Fruit fly (Drosophila melanogaster) whole organism, pupa: ENCODE data around the gene heix.

Experiments
- CG10348 ChIP-seq: fragments of 200-800 bp; sonication (Bioruptor generic); IDR thresholded peaks from 2 replicates; pipeline ENCODE4 v1.3.6; 2022; ENCODE audit warnings: missing biosample characterization, missing genetic modification characterization
- CG12605 ChIP-seq: fragments of 200-800 bp; sonication (Bioruptor generic); IDR thresholded peaks from 2 replicates; pipeline ENCODE4 v1.3.6; 2022; ENCODE audit warnings: missing biosample characterization, missing genetic modification characterization
- CG14655 ChIP-seq: fragments of 200-800 bp; sonication (Bioruptor generic); optimal IDR thresholded peaks from 3 replicates; lab custom pipeline; 2017; ENCODE audit warnings: mild to moderate bottlenecking, missing biosample characterization, missing genetic modification reagents, missing genetic modification characterization
- CG15710 ChIP-seq: fragments of 200-800 bp; sonication (Bioruptor generic); optimal IDR thresholded peaks from 2 replicates; lab custom pipeline; 2018; ENCODE audit warnings: missing biosample characterization, mild to moderate bottlenecking, missing genetic modification characterization, moderate library complexity
- CG17806 ChIP-seq: fragments of 200-800 bp; sonication (Bioruptor generic); optimal IDR thresholded peaks from 2 replicates; lab custom pipeline; 2018; ENCODE audit warnings: missing biosample characterization, mild to moderate bottlenecking, missing genetic modification characterization, moderate library complexity
- CG32121 ChIP-seq: fragments of 200-800 bp; sonication (Bioruptor generic); IDR thresholded peaks from 2 replicates; pipeline ENCODE4 v1.3.6; 2022; ENCODE audit warnings: missing biosample characterization, missing genetic modification characterization
- CG4496 ChIP-seq: fragments of 200-800 bp; sonication (Bioruptor generic); IDR thresholded peaks from 3 replicates; pipeline ENCODE4 v1.3.6; 2022; ENCODE audit warnings: missing biosample characterization, missing genetic modification characterization
- CG8301 ChIP-seq: fragments of 200-800 bp; sonication (Bioruptor generic); optimal IDR thresholded peaks from 2 replicates; lab custom pipeline; 2018; ENCODE audit warnings: missing biosample characterization, mild to moderate bottlenecking, missing genetic modification characterization
- D1 ChIP-seq: fragments of 200-800 bp; sonication (Bioruptor generic); optimal IDR thresholded peaks from 2 replicates; lab custom pipeline; 2018; ENCODE audit warnings: missing biosample characterization, mild to moderate bottlenecking, missing genetic modification characterization, moderate library complexity
- Ets98B ChIP-seq: fragments of 200-800 bp; sonication (Bioruptor generic); IDR thresholded peaks from 2 replicates; pipeline ENCODE4 v1.3.6; 2022; ENCODE audit warnings: missing biosample characterization, missing genetic modification characterization
- Pif1B ChIP-seq: fragments of 200-800 bp; sonication (Bioruptor generic); optimal IDR thresholded peaks from 3 replicates; lab custom pipeline; 2016; ENCODE audit warnings: missing biosample characterization, missing genetic modification characterization
- Snoo ChIP-seq: fragments of 200-800 bp; sonication (Bioruptor generic); optimal IDR thresholded peaks from 3 replicates; lab custom pipeline; 2017; ENCODE audit warnings: missing biosample characterization, mild to moderate bottlenecking, missing genetic modification characterization, inconsistent platforms
- fd96Ca ChIP-seq: fragments of 200-800 bp; sonication (Bioruptor generic); IDR thresholded peaks from 3 replicates; pipeline ENCODE4 v1.3.6; 2022; ENCODE audit warnings: missing biosample characterization, missing genetic modification characterization
- rn ChIP-seq: fragments of 200-800 bp; sonication (Bioruptor generic); IDR thresholded peaks from 2 replicates; pipeline ENCODE4 v1.3.6; 2022; ENCODE audit warnings: missing biosample characterization, missing genetic modification characterization

dm6 chr2L:16267159-16268065, 32.2 kb downstream of the heix start:
- TF ChIP-seq CG4496 (GFP tag; lab: Robert Waterston, UW) (no peak), CG15710 (tag; lab: Kevin White, UChicago) (peak; percentile 37), fd96Ca (no peak), CG14655 (GFP tag; lab: Kevin White, UChicago) (no peak), Snoo (tag; lab: Kevin White, UChicago) (no peak), Pif1B (GFP tag; lab: Kevin White, UChicago) (no peak), CG32121 (GFP tag; lab: Robert Waterston, UW) (no peak), CG10348 (GFP tag; lab: Robert Waterston, UW) (no peak), D1 (tag; lab: Kevin White, UChicago) (peak; percentile 56), CG12605 (no peak), CG17806 (peak; percentile 49), rn (GFP tag; lab: Robert Waterston, UW) (no peak), Ets98B (GFP tag; lab: Robert Waterston, UW) (no peak), CG8301 (peak; percentile 38)
